Fruit fly (Drosophila melanogaster) whole organism, adult: ENCODE results near the gene dsh.

ENCODE experiments used
- CG11617 ChIP-seq: fragments of 200-800 bp; sonication (Bioruptor generic); optimal IDR thresholded peaks from 2 replicates; lab custom pipeline; 2017; ENCODE audit warnings: mild to moderate bottlenecking, missing biosample characterization, missing genetic modification reagents, missing genetic modification characterization
- CG12768 ChIP-seq: fragments of 200-800 bp; sonication (Bioruptor generic); optimal IDR thresholded peaks from 2 replicates; lab custom pipeline; 2017; ENCODE audit warnings: missing biosample characterization, missing genetic modification characterization, mild to moderate bottlenecking, moderate library complexity, missing genetic modification reagents
- CG14711 ChIP-seq: fragments of 200-800 bp; sonication (Bioruptor generic); optimal IDR thresholded peaks from 2 replicates; lab custom pipeline; 2018; ENCODE audit warnings: missing biosample characterization, mild to moderate bottlenecking, missing genetic modification characterization, moderate library complexity
- CG1620 ChIP-seq: fragments of 200-800 bp; sonication (Bioruptor generic); optimal IDR thresholded peaks from 2 replicates; lab custom pipeline; 2016; ENCODE audit warnings: missing biosample characterization, missing genetic modification characterization
- CG33017 ChIP-seq: fragments of 200-800 bp; sonication (Bioruptor generic); optimal IDR thresholded peaks from 2 replicates; lab custom pipeline; 2018; ENCODE audit warnings: missing biosample characterization, mild to moderate bottlenecking, missing genetic modification characterization, moderate library complexity
- CG5204 ChIP-seq: fragments of 200-800 bp; sonication (Bioruptor generic); optimal IDR thresholded peaks from 2 replicates; lab custom pipeline; 2016; ENCODE audit warnings: missing biosample characterization, missing genetic modification characterization
- CG7045 ChIP-seq: fragments of 200-800 bp; sonication (Bioruptor generic); optimal IDR thresholded peaks from 2 replicates; lab custom pipeline; 2017; ENCODE audit warnings: missing biosample characterization, mild to moderate bottlenecking, missing genetic modification characterization
- CG7101 ChIP-seq: fragments of 200-800 bp; sonication (Bioruptor generic); optimal IDR thresholded peaks from 2 replicates; lab custom pipeline; 2018; ENCODE audit warnings: missing biosample characterization, mild to moderate bottlenecking, missing genetic modification characterization, moderate library complexity
- Clk ChIP-seq: fragments of 200-800 bp; sonication (Bioruptor generic); optimal IDR thresholded peaks from 2 replicates; lab custom pipeline; 2017; ENCODE audit warnings: missing biosample characterization, missing genetic modification characterization
- Crg-1 ChIP-seq: fragments of 200-800 bp; sonication (Bioruptor generic); optimal IDR thresholded peaks from 2 replicates; lab custom pipeline; 2016; ENCODE audit warnings: missing biosample characterization, missing genetic modification characterization
- Hr96 ChIP-seq: fragments of 200-800 bp; sonication (Bioruptor generic); optimal IDR thresholded peaks from 2 replicates; lab custom pipeline; 2016; ENCODE audit warnings: missing biosample characterization, missing genetic modification characterization
- Mnt ChIP-seq: fragments of 200-800 bp; sonication (Bioruptor generic); optimal IDR thresholded peaks from 2 replicates; lab custom pipeline; 2016; ENCODE audit warnings: missing biosample characterization, mild to moderate bottlenecking, missing genetic modification characterization
- bab1 ChIP-seq: fragments of 200-800 bp; sonication (Bioruptor generic); optimal IDR thresholded peaks from 3 replicates; lab custom pipeline; 2019; ENCODE audit warnings: missing biosample characterization, mild to moderate bottlenecking, missing genetic modification characterization, moderate library complexity
- cic ChIP-seq: fragments of 200-800 bp; sonication (Bioruptor generic); optimal IDR thresholded peaks from 2 replicates; lab custom pipeline; 2017; ENCODE audit warnings: missing biosample characterization, mild to moderate bottlenecking, missing genetic modification characterization, moderate library complexity
- cnc ChIP-seq, 2 experiments: fragments of >200 bp; optimal IDR thresholded peaks; 2 replicates each; lab custom pipeline; 2017
- kay ChIP-seq: fragments of 200-800 bp; sonication (Bioruptor generic); peaks from one replicate; lab custom pipeline; 2016; ENCODE audit warnings: missing biosample characterization, missing genetic modification characterization, borderline replicate concordance
- ovo ChIP-seq: fragments of 200-800 bp; sonication (Bioruptor generic); optimal IDR thresholded peaks from 2 replicates; lab custom pipeline; 2016; ENCODE audit warnings: missing biosample characterization, missing genetic modification characterization
- pad ChIP-seq: fragments of 200-800 bp; sonication (Bioruptor generic); optimal IDR thresholded peaks from 3 replicates; lab custom pipeline; 2017; ENCODE audit warnings: missing biosample characterization, missing genetic modification characterization, mild to moderate bottlenecking, moderate library complexity, missing genetic modification reagents
- tj ChIP-seq: fragments of 200-800 bp; sonication (Bioruptor generic); optimal IDR thresholded peaks from 3 replicates; lab custom pipeline; 2017; ENCODE audit warnings: missing biosample characterization, mild to moderate bottlenecking, missing genetic modification characterization, moderate library complexity
- toe ChIP-seq: fragments of 200-800 bp; sonication (Bioruptor generic); optimal IDR thresholded peaks from 2 replicates; lab custom pipeline; 2016; ENCODE audit warnings: missing biosample characterization, missing genetic modification characterization

The dsh gene

dm6 chrX:11325175-11325768 is 30.4 kb upstream of the dsh start, which contains the start of gene Gapvd1:
Gapvd1 (plus strand) TSS chrX:11325385.
- TF ChIP-seq CG14711 (tag; lab: Kevin White, UChicago), result peak; percentile 21
- no peak for TF ChIP-seq cic
- peak; percentile 12 for TF ChIP-seq CG11617 (GFP tag; lab: Kevin White, UChicago)
- TF ChIP-seq toe (GFP tag; lab: Kevin White, UChicago), result no peak
- TF ChIP-seq CG7101 (tag; lab: Kevin White, UChicago), result peak; percentile 14
- TF ChIP-seq kay (GFP tag; lab: Kevin White, UChicago), result no peak
- TF ChIP-seq CG5204 (GFP tag; lab: Kevin White, UChicago), result no peak
- TF ChIP-seq CG33017, result no peak
- TF ChIP-seq Mnt (GFP tag; lab: Kevin White, UChicago), result peak; percentile 78
- TF ChIP-seq cnc (optimal IDR thresholded peaks at IDR 0.05; lab: Kevin White, UChicago), result no peak
- TF ChIP-seq bab1, result peak; percentile 59
- TF ChIP-seq tj (GFP tag; lab: Kevin White, UChicago), result no peak
- TF ChIP-seq Crg-1, result no peak
- no peak for TF ChIP-seq CG12768 (GFP tag; lab: Kevin White, UChicago)
- TF ChIP-seq CG1620, result peak; percentile 20
- TF ChIP-seq Hr96, result no peak
- no peak for TF ChIP-seq CG7045
- TF ChIP-seq ovo (GFP tag; lab: Kevin White, UChicago), result no peak
- TF ChIP-seq pad, result no peak
- TF ChIP-seq Clk (GFP tag; lab: Kevin White, UChicago), result no peak

- no peak for TF ChIP-seq toe (GFP tag; lab: Kevin White, UChicago)
- peak; percentile 65 for TF ChIP-seq pad
- peak; percentile 96 for TF ChIP-seq kay (GFP tag; lab: Kevin White, UChicago)
- peak; percentile 73 for TF ChIP-seq CG7045
- peak; percentile 77 for TF ChIP-seq bab1
- TF ChIP-seq Crg-1, result peak; percentile 72
- TF ChIP-seq Hr96, result no peak
- TF ChIP-seq cic, result peak; percentile 49
- peak; percentile 78 for TF ChIP-seq CG12768 (GFP tag; lab: Kevin White, UChicago)
- peak; percentile 59 for TF ChIP-seq tj (GFP tag; lab: Kevin White, UChicago)
- peak; percentile 66 for TF ChIP-seq Mnt (GFP tag; lab: Kevin White, UChicago)
- peak; percentile 83 for TF ChIP-seq CG11617 (GFP tag; lab: Kevin White, UChicago)
- no peak for TF ChIP-seq cnc (optimal IDR thresholded peaks at IDR 0.05; lab: Kevin White, UChicago)
- TF ChIP-seq CG7101 (tag; lab: Kevin White, UChicago), result peak; percentile 84
- peak; percentile 72 for TF ChIP-seq CG14711 (tag; lab: Kevin White, UChicago)
- peak; percentile 81 for TF ChIP-seq CG33017
- TF ChIP-seq CG5204 (GFP tag; lab: Kevin White, UChicago), result no peak
- peak; percentile 91 for TF ChIP-seq ovo (GFP tag; lab: Kevin White, UChicago)
- peak; percentile 59 for TF ChIP-seq CG1620
- TF ChIP-seq Clk (GFP tag; lab: Kevin White, UChicago), result peak; percentile 28
Measured at dm6 chrX:11326213-11326731, 29.4 kb upstream of the dsh start.

dm6 chrX:11338047-11338747 is 17.5 kb upstream of the dsh start:
- TF ChIP-seq ovo (GFP tag; lab: Kevin White, UChicago) (no peak), CG11617 (GFP tag; lab: Kevin White, UChicago) (peak; percentile 13), tj (GFP tag; lab: Kevin White, UChicago) (peak; percentile 4), CG14711 (tag; lab: Kevin White, UChicago) (peak; percentile 2), CG7045 (peak; percentile 20), bab1 (peak; percentile 22), Hr96 (no peak), Clk (GFP tag; lab: Kevin White, UChicago) (no peak)

- TF ChIP-seq Mnt (GFP tag; lab: Kevin White, UChicago) (peak; percentile 75), Clk (GFP tag; lab: Kevin White, UChicago) (no peak), kay (GFP tag; lab: Kevin White, UChicago) (no peak), CG12768 (GFP tag; lab: Kevin White, UChicago) (no peak), CG7045 (no peak), cnc (optimal IDR thresholded peaks at IDR 0.05; lab: Kevin White, UChicago) (no peak), CG14711 (tag; lab: Kevin White, UChicago) (peak; percentile 31), ovo (GFP tag; lab: Kevin White, UChicago) (peak; percentile 53), CG11617 (GFP tag; lab: Kevin White, UChicago) (peak; percentile 41), pad (peak; percentile 23), CG5204 (GFP tag; lab: Kevin White, UChicago) (no peak), CG7101 (tag; lab: Kevin White, UChicago) (peak; percentile 69), toe (GFP tag; lab: Kevin White, UChicago) (peak; percentile 72), CG33017 (no peak), CG1620 (peak; percentile 90), cic (no peak), Crg-1 (peak; percentile 55), tj (GFP tag; lab: Kevin White, UChicago) (peak; percentile 63), bab1 (peak; percentile 54), Hr96 (no peak)
Measured at dm6 chrX:11338973-11339867, 16.5 kb upstream of the dsh start.
